Worm (Caenorhabditis elegans) whole organism, L4/young adult: ENCODE data around the gene nol-56.

ENCODE experiments used
- W03F9.2 ChIP-seq: fragments of 150-350 bp; optimal IDR thresholded peaks from 2 replicates; lab custom pipeline; 2014; ENCODE audit warnings: missing biosample characterization, missing genetic modification characterization
- dao-5 ChIP-seq: sonication (generic microtip); optimal IDR thresholded peaks from 2 replicates; lab custom pipeline; 2016; ENCODE audit warnings: missing genotype, missing genetic modification characterization, moderate library complexity, missing compliant biosample characterization
- him-1 ChIP-seq: sonication (generic microtip); optimal IDR thresholded peaks from 2 replicates; lab custom pipeline; 2016; ENCODE audit warnings: missing genotype, missing genetic modification reagents, missing genetic modification characterization, missing compliant biosample characterization

Gene nol-56

DNA sequence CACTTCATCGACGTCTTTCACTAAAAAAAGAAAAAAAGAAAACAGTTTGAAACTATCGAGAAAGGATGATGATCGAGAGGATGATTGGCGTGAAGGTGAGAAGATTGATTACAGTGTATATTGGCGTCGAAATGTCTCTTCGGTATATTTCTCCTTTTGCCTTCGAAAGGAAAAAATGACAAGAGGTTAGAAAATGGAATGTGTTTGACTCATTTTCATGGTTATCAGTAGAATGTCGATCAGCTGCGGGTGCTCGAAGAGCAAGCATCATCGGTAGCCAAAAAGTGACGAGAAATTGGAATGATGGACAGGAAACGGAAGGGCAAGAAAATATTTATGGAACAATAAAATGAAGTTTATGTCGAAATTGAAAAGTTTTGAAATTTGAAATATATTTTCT, 18.9 kb downstream of the nol-56 start:
- TF ChIP-seq W03F9.2 (tag; lab: Kevin White, UChicago) (no peak), him-1 (no peak), dao-5 (tag; lab: Kevin White, UChicago) (no peak)

DNA sequence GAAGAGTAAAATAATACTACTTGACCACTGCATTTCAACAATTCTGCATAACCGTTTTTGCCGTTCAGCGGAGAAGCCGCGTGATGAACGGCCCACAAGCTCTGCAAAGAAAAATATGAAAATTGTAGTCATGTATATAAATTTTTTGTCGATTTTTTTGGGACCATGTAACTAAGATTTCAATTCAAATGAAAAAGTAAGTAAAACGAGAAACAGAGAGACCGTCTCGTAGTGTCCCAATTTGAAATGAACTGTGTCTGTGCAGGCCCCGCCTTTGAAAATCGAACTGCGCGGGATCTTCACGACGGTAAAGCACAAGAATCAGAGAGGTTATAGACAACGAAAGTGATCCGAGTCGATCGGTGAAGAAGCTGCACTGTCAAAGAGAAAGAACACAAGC, 20.8 kb downstream of the nol-56 start, which contains the start of gene crm-1:
crm-1 (minus strand) TSS at position 101 of the 400 bp plus-strand sequence.
- TF ChIP-seq dao-5 (tag; lab: Kevin White, UChicago) (no peak), W03F9.2 (tag; lab: Kevin White, UChicago) (no peak), him-1 (no peak)

DNA sequence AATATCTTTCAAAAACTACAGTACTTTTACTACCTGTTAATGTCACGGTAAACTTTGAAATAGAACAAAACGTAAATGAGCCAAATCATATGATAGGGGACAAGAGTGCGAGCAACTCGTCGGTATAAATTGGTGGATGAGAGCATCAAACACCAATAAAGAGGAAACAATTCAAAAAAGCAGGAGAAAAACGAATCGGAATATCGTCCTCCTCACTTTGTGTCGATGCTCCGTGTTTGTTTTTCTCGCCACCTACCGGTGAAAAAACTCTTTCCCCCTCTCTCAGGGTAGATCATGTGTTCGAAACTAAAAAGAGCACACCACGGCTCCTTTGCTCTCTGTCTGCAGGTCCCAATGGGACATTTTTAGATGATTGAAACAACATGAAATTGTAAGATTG, 24.7 kb downstream of the nol-56 start:
- TF ChIP-seq dao-5 (tag; lab: Kevin White, UChicago) = no peak
- no peak for TF ChIP-seq him-1
- TF ChIP-seq W03F9.2 (tag; lab: Kevin White, UChicago) = no peak

DNA sequence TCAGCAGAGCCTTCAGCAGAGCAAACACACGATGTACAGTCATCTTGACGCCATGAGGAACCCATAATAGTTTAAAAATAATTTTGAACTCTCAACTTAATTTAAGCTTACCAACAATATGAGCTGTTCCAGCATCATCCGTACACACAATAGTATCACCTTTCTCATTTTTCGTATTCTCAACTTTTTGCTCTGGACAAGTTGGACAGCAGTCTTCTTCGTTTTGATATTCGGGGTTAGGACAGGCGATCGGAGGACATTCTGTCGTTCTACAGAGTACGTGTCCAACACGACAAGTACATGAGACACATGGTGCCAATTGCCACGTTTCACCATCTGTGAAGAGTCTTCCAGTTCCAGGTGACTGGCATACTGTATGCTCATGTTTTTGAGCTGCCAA, 29.2 kb downstream of the nol-56 start:
- TF ChIP-seq W03F9.2 (tag; lab: Kevin White, UChicago) = no peak
- no peak for TF ChIP-seq dao-5 (tag; lab: Kevin White, UChicago)
- TF ChIP-seq him-1 = no peak

DNA sequence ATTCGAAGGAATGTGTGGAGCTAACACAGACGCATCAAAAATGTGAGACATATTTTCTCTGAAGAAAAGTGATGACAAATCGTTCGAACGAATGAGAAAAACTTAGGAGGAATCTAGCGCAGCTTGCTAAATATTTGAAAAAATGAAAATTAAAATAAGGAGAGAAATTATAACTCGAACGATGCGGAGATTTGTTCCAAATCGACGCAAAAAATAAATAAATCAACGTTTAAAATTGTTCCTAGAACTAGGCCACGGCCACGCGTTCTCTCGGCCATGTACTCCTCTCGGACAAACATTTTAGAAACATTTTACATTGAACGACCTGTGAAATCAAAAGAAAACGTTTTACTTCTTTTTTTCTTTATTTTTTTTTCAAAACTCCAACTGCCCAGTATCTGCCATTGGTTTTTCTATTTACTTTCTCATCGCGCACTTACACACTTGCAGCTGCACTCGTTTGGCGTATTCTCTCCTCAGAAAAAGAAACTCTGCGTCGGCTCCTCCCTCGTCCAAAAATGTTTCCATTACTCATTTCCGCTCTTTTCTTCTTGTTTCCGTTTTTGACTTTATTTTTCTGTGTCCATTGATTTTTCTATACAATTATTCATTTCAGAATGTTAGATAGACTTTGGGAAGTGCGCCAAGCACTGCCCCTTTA, 32.5 kb downstream of the nol-56 start, which contains the start of the genes gna-1 and B0024.13:
gna-1 (minus strand) TSS at position 51 of the 661 bp plus-strand sequence.
B0024.13 (plus strand) TSS at position 611 of the 661 bp plus-strand sequence.
- TF ChIP-seq W03F9.2 (tag; lab: Kevin White, UChicago) (no peak), him-1 (no peak), dao-5 (tag; lab: Kevin White, UChicago) (no peak)

DNA sequence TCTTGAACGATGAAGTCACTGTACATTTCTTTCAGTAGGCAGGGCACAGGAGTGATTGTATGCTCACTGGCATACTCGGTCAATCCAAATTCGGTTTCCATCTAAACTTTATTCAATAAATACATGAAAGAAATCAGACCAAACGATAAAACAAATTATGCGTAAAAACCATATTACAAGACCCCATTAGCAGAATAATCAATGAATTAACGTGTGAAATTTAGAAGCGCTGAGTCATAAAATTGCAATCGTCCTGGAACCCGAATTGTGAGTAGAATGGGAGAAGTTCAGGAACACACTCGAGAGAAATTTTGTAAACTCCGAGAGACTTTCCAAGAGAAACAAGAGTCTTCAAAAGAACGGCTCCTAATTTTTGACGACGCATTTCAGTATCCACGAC, 33.3 kb downstream of the nol-56 start, which contains the start of gene B0024.11:
B0024.11 (minus strand) TSS at position 101 of the 400 bp plus-strand sequence.
- TF ChIP-seq W03F9.2 (tag; lab: Kevin White, UChicago) (no peak), dao-5 (tag; lab: Kevin White, UChicago) (no peak), him-1 (no peak)

DNA sequence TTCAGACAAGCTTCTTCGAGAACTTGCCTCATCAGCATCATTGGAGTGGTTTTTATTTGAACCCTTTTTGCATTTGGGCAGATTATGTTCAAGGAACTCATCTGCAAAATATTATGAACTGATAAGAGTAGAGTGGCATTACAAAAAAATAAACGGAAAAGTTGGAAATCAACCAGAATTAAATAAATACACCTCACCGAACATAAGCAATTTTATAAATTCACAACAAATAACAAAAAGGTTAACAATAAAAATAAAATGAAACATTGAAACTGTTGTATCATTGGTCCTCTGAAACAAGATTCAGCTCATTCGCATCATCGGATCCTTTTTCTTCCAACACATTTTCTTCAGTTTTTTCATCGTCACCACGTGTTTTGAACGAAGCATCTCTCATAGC, 35.5 kb downstream of the nol-56 start, which contains the start of gene asps-1:
asps-1 (minus strand) TSS at position 101 of the 400 bp plus-strand sequence.
- TF ChIP-seq him-1 = no peak
- no peak for TF ChIP-seq dao-5 (tag; lab: Kevin White, UChicago)
- TF ChIP-seq W03F9.2 (tag; lab: Kevin White, UChicago) = no peak

DNA sequence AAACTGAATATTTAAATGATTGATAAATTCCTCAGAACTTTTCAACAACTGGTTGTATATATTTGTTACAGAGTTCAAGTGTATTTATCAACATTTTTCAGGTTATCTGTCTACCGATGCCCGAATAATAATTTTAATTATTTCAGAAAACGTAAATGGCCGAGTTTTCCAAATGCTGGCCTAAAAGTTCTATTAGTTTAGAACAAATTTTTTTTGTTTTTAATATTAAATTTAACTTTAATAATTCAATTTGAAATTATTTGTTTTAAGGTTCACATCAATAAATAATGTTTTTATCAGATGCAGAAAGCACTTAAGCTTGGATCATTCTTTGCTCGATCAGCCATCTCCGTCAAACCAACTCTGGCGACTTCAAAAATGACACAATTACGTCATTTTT, 38.4 kb downstream of the nol-56 start, which contains the start of gene trx-2:
trx-2 (plus strand) TSS at position 301 of the 400 bp plus-strand sequence.
- TF ChIP-seq W03F9.2 (tag; lab: Kevin White, UChicago) (no peak), him-1 (no peak), dao-5 (tag; lab: Kevin White, UChicago) (no peak)

DNA sequence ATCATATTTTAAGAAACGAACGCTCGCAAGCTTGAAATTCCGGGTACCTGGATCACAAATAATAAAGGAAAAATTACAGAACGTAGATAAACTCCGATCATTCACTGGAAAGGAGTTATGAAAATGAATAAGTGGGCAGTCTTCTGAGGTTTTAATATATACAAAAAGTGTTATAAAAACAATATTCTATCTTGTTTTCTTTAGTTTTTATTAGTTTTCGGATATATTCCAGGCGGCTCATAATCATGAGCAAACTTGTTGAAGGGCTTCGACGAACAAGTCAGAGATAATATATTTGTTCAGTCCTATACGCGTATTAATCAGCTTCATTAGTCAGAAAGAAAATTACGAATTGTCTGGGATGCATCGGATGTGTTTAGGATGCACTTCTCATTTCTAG, 38.8 kb downstream of the nol-56 start, which contains the start of gene gcy-6:
gcy-6 (minus strand) TSS at position 101 of the 400 bp plus-strand sequence.
- TF ChIP-seq him-1 = no peak
- no peak for TF ChIP-seq W03F9.2 (tag; lab: Kevin White, UChicago)
- no peak for TF ChIP-seq dao-5 (tag; lab: Kevin White, UChicago)

DNA sequence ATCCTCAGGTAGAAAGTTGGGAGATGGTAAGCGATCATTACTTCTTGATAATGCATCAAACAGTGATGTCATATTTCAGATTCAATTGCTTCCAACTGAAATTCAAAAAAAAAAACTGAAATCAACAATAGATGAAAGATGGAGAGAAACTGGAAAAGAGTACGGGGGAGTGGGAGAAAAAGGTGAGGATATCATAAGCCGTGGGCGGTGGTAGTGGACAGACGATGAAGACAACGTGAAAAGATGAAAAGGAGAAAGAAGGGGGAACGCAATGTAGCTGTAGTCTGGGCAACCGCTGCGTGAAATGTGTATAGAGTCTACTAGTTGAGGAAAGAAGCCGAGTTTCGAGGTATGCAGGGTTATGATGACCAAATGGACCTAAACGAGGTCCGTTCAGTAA, 45.5 kb downstream of the nol-56 start, which contains the start of gene che-12:
che-12 (minus strand) TSS at position 101 of the 400 bp plus-strand sequence.
- TF ChIP-seq dao-5 (tag; lab: Kevin White, UChicago) (no peak), him-1 (no peak), W03F9.2 (tag; lab: Kevin White, UChicago) (no peak)
